Worm (Caenorhabditis elegans) whole organism, young adult: ENCODE results near the gene sinh-1.

ENCODE experiments used
- dpl-1 ChIP-seq: fragments of 150-350 bp; optimal IDR thresholded peaks from 2 replicates; lab custom pipeline; 2014; ENCODE audit warnings: missing biosample characterization, missing genetic modification reagents, missing genetic modification characterization
- let-526 ChIP-seq: fragments of 200-800 bp; sonication (Bioruptor generic); IDR thresholded peaks from 2 replicates; pipeline ENCODE4 v1.3.6; 2022; ENCODE audit warnings: missing genetic modification reagents, missing genetic modification characterization, missing compliant biosample characterization
- sea-2 ChIP-seq: fragments of 200-800 bp; sonication (Bioruptor generic); IDR thresholded peaks from 2 replicates; pipeline ENCODE4 v1.3.6; 2022; ENCODE audit warnings: missing genetic modification characterization, missing compliant biosample characterization
- tlf-1 ChIP-seq: fragments of 200-800 bp; sonication (Bioruptor generic); optimal IDR thresholded peaks from 2 replicates; lab custom pipeline; 2018; ENCODE audit warnings: mild to moderate bottlenecking, missing genetic modification characterization, missing compliant biosample characterization

DNA sequence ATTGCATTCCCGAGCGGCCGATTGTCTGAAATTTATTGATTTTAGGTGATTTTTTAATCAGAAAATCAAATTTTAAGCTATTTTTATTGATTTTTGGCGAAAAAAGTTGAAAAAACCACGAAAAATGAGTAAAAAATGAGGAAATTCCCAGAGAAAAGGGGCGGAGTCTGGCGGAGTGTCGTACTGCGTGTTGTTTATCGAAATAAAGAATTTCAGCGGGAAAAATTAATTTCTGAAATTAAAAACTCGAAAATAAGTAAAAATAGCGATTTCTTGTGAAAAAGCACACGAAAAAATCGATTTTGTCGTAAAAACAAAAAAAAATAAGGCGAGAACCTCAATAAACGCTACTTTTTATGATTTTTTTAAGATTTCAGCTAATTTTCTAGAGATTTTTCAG lies 43.2 kb upstream of the sinh-1 start, which contains the start of gene Y57A10A.13:
- no peak for TF ChIP-seq tlf-1 (GFP tag; lab: Kevin White, UChicago)
- no peak for TF ChIP-seq let-526
- TF ChIP-seq dpl-1, result no peak
- TF ChIP-seq sea-2 (GFP tag; lab: Robert Waterston, UW), result no peak
